Worm (Caenorhabditis elegans): Measurements from ENCODE around the gene C44C1.1.

Gene C44C1.1

DNA sequence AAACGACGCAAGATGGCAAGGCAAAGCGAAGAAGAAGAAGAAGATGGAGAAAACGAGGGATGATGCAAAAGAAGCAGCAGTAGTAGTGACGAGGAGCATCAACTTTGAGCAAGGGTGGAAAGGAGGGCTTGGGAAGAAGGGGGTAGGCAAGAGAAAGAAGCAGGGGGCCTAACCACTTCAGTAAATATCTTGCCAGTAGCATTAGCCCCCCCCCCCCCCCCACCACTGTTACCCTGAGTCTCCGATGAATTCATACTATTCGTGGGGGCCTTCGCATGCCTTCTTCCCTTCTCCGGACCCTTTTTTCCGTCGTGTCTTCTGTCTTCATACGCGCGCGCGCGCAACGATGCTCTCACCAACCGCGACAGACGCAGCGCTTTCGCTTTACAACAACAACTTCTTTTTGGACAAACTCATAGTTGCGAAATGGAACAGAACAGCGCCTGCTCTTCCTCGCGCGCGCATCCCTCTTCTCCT, 41.3 kb downstream of the C44C1.1 start (continued):
- TF ChIP-seq F37D6.2 (tag; optimal IDR thresholded peaks at IDR 0.05) (peak; percentile 24), mdl-1 (tag; optimal IDR thresholded peaks at IDR 0.05) (peak in 1 of 2 experiments; percentile 35), skn-1 (tag; optimal IDR thresholded peaks at IDR 0.05) (no peak), Y105C5A.15 (GFP tag; IDR thresholded peaks at IDR 0.05) (no peak), aly-2 (tag; optimal IDR thresholded peaks at IDR 0.05) (no peak), F10B5.3 (tag; optimal IDR thresholded peaks at IDR 0.05) (no peak), daf-16 (GFP tag; optimal IDR thresholded peaks at IDR 0.05) (no peak), daf-16 (tag; optimal IDR thresholded peaks at IDR 0.05) (no peak), daf-19 (GFP tag; conservative IDR thresholded peaks at IDR 0.05) (no peak), zfp-3 (GFP tag; conservative IDR thresholded peaks at IDR 0.05) (no peak), unc-130 (GFP tag; optimal IDR thresholded peaks at IDR 0.05) (no peak), ZK546.5 (tag; optimal IDR thresholded peaks at IDR 0.05) (no peak), mxl-3 (GFP tag; optimal IDR thresholded peaks at IDR 0.05) (no peak), egl-27 (tag; optimal IDR thresholded peaks at IDR 0.05) (no peak), dve-1 (tag; optimal IDR thresholded peaks at IDR 0.05; ENCODE audit: insufficient read depth) (no peak), ztf-7 (tag; optimal IDR thresholded peaks at IDR 0.05) (no peak), unc-62 (GFP tag; optimal IDR thresholded peaks at IDR 0.05 in 1 of 2) (peak in 1 of 2 experiments; percentile 37), unc-62 (tag; optimal IDR thresholded peaks at IDR 0.05) (no peak), lim-7 (GFP tag; IDR thresholded peaks at IDR 0.05) (no peak), T20F7.1 (GFP tag; optimal IDR thresholded peaks at IDR 0.05) (no peak), dmd-9 (GFP tag; IDR thresholded peaks at IDR 0.05) (no peak), ceh-32 (tag; optimal IDR thresholded peaks at IDR 0.05; ENCODE audit: poor library complexity) (no peak), ceh-20 (GFP tag; IDR thresholded peaks at IDR 0.05) (0 out of 2 replicates have a peak, but pooled peaks have one; percentile 22), fos-1 (tag; optimal IDR thresholded peaks at IDR 0.05) (no peak), ceh-62 (tag; optimal IDR thresholded peaks at IDR 0.05) (no peak), rbr-2 (tag; optimal IDR thresholded peaks at IDR 0.05) (peak; percentile 34), nhr-111 (GFP tag; optimal IDR thresholded peaks at IDR 0.05) (no peak), hlh-30 (tag; optimal IDR thresholded peaks at IDR 0.05; ENCODE audit: insufficient read depth) (peak; percentile 22), set-16 (GFP tag; IDR thresholded peaks at IDR 0.05) (peak; percentile 93), hlh-11 (tag; optimal IDR thresholded peaks at IDR 0.05) (peak; percentile 31), hmg-1.1 (GFP tag; IDR thresholded peaks at IDR 0.05) (peak; percentile 66)

DNA sequence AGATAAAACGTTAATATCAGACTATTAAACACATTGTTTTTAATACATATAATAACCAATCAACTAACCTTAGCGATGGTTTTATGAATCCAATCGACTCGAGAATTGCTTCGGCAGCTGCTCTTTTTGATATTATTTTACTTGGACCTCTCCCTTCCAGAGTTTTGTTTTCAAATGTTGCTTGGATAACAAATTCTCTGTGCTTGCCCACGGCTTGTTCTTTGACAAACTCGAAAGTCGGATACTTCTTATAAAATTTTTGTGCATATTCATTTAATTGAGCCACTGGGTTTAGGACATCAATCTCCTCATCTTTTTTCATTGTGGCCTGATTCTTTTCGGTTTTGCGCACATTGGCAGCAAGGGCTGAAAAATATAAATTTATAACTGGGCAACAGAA, 44.4 kb downstream of the C44C1.1 start, which contains the start of gene F55A4.3:
Gene F55A4.3, minus strand, starts transcription at position 101 of the 400 bp plus-strand sequence.
- TF ChIP-seq nhr-237 (tag; optimal IDR thresholded peaks at IDR 0.05), result no peak
- no peak for TF ChIP-seq unc-62 (GFP tag; optimal IDR thresholded peaks at IDR 0.05 in 1 of 2)
- TF ChIP-seq unc-62 (tag; optimal IDR thresholded peaks at IDR 0.05), result no peak
- no peak for TF ChIP-seq T20F7.1 (GFP tag; optimal IDR thresholded peaks at IDR 0.05)
- TF ChIP-seq set-16 (GFP tag; IDR thresholded peaks at IDR 0.05), result no peak
- TF ChIP-seq R02D3.7 (tag; optimal IDR thresholded peaks at IDR 0.05), result no peak
- TF ChIP-seq Y5F2A.4 (GFP tag; optimal IDR thresholded peaks at IDR 0.05), result no peak
- TF ChIP-seq ceh-32 (tag; optimal IDR thresholded peaks at IDR 0.05; ENCODE audit: poor library complexity), result no peak
- TF ChIP-seq unc-130 (GFP tag; optimal IDR thresholded peaks at IDR 0.05), result no peak
- no peak for TF ChIP-seq ztf-7 (tag; optimal IDR thresholded peaks at IDR 0.05)
- TF ChIP-seq Y75B8A.6 (GFP tag; IDR thresholded peaks at IDR 0.05), result no peak
- TF ChIP-seq nhr-41 (GFP tag; IDR thresholded peaks at IDR 0.05), result no peak
- no peak for TF ChIP-seq gei-8 (GFP tag; optimal IDR thresholded peaks at IDR 0.05)
- TF ChIP-seq F44E2.7 (GFP tag; IDR thresholded peaks at IDR 0.05), result no peak
- TF ChIP-seq lin-13 (GFP tag; optimal IDR thresholded peaks at IDR 0.05), result no peak
- no peak for TF ChIP-seq hlh-30 (tag; optimal IDR thresholded peaks at IDR 0.05; ENCODE audit: insufficient read depth)

DNA sequence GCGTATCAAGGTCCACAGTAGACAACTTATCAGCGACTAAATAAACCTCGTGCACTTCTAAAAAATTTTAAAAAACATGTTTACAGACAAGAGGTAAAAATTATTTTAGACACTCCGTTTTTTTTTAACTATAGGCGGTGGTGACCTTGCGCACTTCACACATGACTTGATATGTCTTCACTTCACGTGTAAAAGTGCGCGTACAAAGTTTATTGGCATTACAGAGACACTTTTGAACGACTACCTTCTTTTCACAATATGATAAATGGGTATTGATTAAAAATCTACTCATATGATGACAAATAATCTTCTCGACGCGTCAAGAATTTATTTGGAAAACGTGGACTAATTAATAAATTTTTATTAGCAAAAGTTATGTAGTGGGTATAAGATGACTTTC, 46.1 kb downstream of the C44C1.1 start:
- TF ChIP-seq F26F4.8 (GFP tag; conservative IDR thresholded peaks at IDR 0.05) (no peak), set-16 (GFP tag; IDR thresholded peaks at IDR 0.05) (no peak), unc-62 (GFP tag; optimal IDR thresholded peaks at IDR 0.05 in 1 of 2) (peak in 1 of 2 experiments; percentile 42), unc-62 (tag; optimal IDR thresholded peaks at IDR 0.05) (no peak), tag-97 (GFP tag; IDR thresholded peaks at IDR 0.05) (no peak), mdl-1 (tag; optimal IDR thresholded peaks at IDR 0.05) (peak in 1 of 2 experiments; percentile 68), nhr-77 (tag; optimal IDR thresholded peaks at IDR 0.05) (no peak), dve-1 (tag; optimal IDR thresholded peaks at IDR 0.05; ENCODE audit: insufficient read depth) (peak; percentile 12), hif-1 (tag; optimal IDR thresholded peaks at IDR 0.05) (peak in 1 of 2 experiments; percentile 3), mxl-3 (GFP tag; optimal IDR thresholded peaks at IDR 0.05) (peak; percentile 35), lsy-2 (tag; optimal IDR thresholded peaks at IDR 0.05) (peak in 1 of 2 experiments; percentile 7), ama-1 (optimal IDR thresholded peaks at IDR 0.05) (no peak), hlh-11 (tag; optimal IDR thresholded peaks at IDR 0.05) (peak; percentile 42), mep-1 (tag; optimal IDR thresholded peaks at IDR 0.05) (peak; percentile 52), hlh-30 (tag; optimal IDR thresholded peaks at IDR 0.05; ENCODE audit: insufficient read depth) (peak; percentile 91), nhr-28 (tag; optimal IDR thresholded peaks at IDR 0.05) (peak; percentile 57)

Data from whole organism, L4 larva.